Fruit fly (Drosophila melanogaster) whole organism, embryonic: ENCODE data around the gene mxt.

ENCODE experiments used
- Ada2b ChIP-seq: fragments of 200-800 bp; sonication (Bioruptor generic); IDR thresholded peaks from 2 replicates; pipeline ENCODE4 v1.3.6; 2022; ENCODE audit warnings: missing biosample characterization, missing genetic modification characterization
- Atf3 ChIP-seq: fragments of 200-800 bp; sonication (Bioruptor generic); optimal IDR thresholded peaks from 3 replicates; lab custom pipeline; 2016; ENCODE audit warnings: missing biosample characterization, missing genetic modification characterization
- CG12219 ChIP-seq: fragments of 200-800 bp; sonication (Bioruptor generic); optimal IDR thresholded peaks from 3 replicates; lab custom pipeline; 2018; ENCODE audit warnings: missing biosample characterization, mild to moderate bottlenecking, missing genetic modification characterization
- CG12659 ChIP-seq: fragments of 200-800 bp; sonication (Bioruptor generic); optimal IDR thresholded peaks from 3 replicates; lab custom pipeline; 2017; ENCODE audit warnings: mild to moderate bottlenecking, missing biosample characterization, missing genetic modification reagents, missing genetic modification characterization
- CG12744 ChIP-seq: fragments of 200-800 bp; sonication (Bioruptor generic); optimal IDR thresholded peaks from 2 replicates; lab custom pipeline; 2016; ENCODE audit warnings: missing biosample characterization, missing genetic modification characterization
- CG13296 ChIP-seq: fragments of 200-800 bp; sonication (Bioruptor generic); optimal IDR thresholded peaks from 3 replicates; lab custom pipeline; 2018; ENCODE audit warnings: missing biosample characterization, mild to moderate bottlenecking, missing genetic modification characterization
- CG13424 ChIP-seq: fragments of 200-800 bp; sonication (Bioruptor generic); optimal IDR thresholded peaks from 2 replicates; lab custom pipeline; 2019; ENCODE audit warnings: missing biosample characterization, mild to moderate bottlenecking, missing genetic modification characterization, moderate library complexity
- CG14014 ChIP-seq: fragments of 200-800 bp; sonication (Bioruptor generic); IDR thresholded peaks from 2 replicates; pipeline ENCODE4 v1.3.6; 2022; ENCODE audit warnings: missing biosample characterization, missing genetic modification characterization
- CG31224 ChIP-seq: fragments of 200-800 bp; sonication (Bioruptor generic); IDR thresholded peaks from 2 replicates; pipeline ENCODE4 v1.3.6; 2022; ENCODE audit warnings: missing biosample characterization, missing genetic modification characterization
- CG34422 ChIP-seq: fragments of 200-800 bp; sonication (Bioruptor generic); IDR thresholded peaks from 3 replicates; pipeline ENCODE4 v1.3.6; 2022; ENCODE audit warnings: missing biosample characterization, missing genetic modification characterization
- CG3726 ChIP-seq: fragments of 200-800 bp; sonication (Bioruptor generic); IDR thresholded peaks from 3 replicates; pipeline ENCODE4, ENCODE4 v1.3.6; 2022; ENCODE audit warnings: missing biosample characterization, missing genetic modification characterization
- CG5953 ChIP-seq: fragments of 200-800 bp; sonication (Bioruptor generic); IDR thresholded peaks from 2 replicates; pipeline ENCODE4 v1.3.6; 2022; ENCODE audit warnings: missing biosample characterization, missing genetic modification characterization
- CG6654 ChIP-seq: fragments of 200-800 bp; sonication (Bioruptor generic); optimal IDR thresholded peaks from 2 replicates; lab custom pipeline; 2017; ENCODE audit warnings: missing biosample characterization, mild to moderate bottlenecking, missing genetic modification characterization
- CG6683 ChIP-seq: fragments of 200-800 bp; sonication (Bioruptor generic); optimal IDR thresholded peaks from 2 replicates; lab custom pipeline; 2017; ENCODE audit warnings: missing biosample characterization, mild to moderate bottlenecking, missing genetic modification characterization, missing genetic modification reagents
- CG7372 ChIP-seq: fragments of 200-800 bp; sonication (Bioruptor generic); IDR thresholded peaks from 2 replicates; pipeline ENCODE4 v1.3.6; 2022; ENCODE audit warnings: missing biosample characterization, missing genetic modification characterization
- CG8290 ChIP-seq, 3 experiments: fragments of 200-800 bp; sonication (Bioruptor generic); optimal IDR thresholded peaks; 2 replicates each; lab custom pipeline; 2016 to 2019; ENCODE audit warnings: missing biosample characterization in 3 of 3, missing genetic modification characterization in 3 of 3, mild to moderate bottlenecking in 2 of 3, moderate library complexity in 1 of 3
- Chrac-16 ChIP-seq: fragments of 200-800 bp; sonication (Bioruptor generic); optimal IDR thresholded peaks from 3 replicates; lab custom pipeline; 2016; ENCODE audit warnings: missing biosample characterization, missing genetic modification characterization
- D19B ChIP-seq: fragments of 200-800 bp; sonication (Bioruptor generic); optimal IDR thresholded peaks from 2 replicates; lab custom pipeline; 2017; ENCODE audit warnings: missing biosample characterization, mild to moderate bottlenecking, missing genetic modification characterization
- Drgx ChIP-seq: fragments of 200-800 bp; sonication (Bioruptor generic); IDR thresholded peaks from 2 replicates; pipeline ENCODE4 v1.3.6; 2022; ENCODE audit warnings: missing biosample characterization, missing genetic modification characterization
- Ets97D ChIP-seq: fragments of 200-800 bp; sonication (Bioruptor generic); optimal IDR thresholded peaks from 3 replicates; lab custom pipeline; 2016; ENCODE audit warnings: missing biosample characterization, missing genetic modification characterization
- H15 ChIP-seq: fragments of 200-800 bp; sonication (Bioruptor generic); IDR thresholded peaks from 3 replicates; pipeline ENCODE4 v1.3.6; 2022; ENCODE audit warnings: missing biosample characterization, missing genetic modification characterization
- Hand ChIP-seq: fragments of 200-800 bp; sonication (Bioruptor generic); optimal IDR thresholded peaks from 2 replicates; lab custom pipeline; 2017; ENCODE audit warnings: mild to moderate bottlenecking, missing biosample characterization, missing genetic modification reagents, missing genetic modification characterization
- Hr51 ChIP-seq, 2 experiments: fragments of 200-800 bp; sonication (Bioruptor generic); optimal IDR thresholded peaks; 2 replicates in 1 of 2; 3 replicates in 1 of 2; lab custom pipeline; 2016 to 2018; ENCODE audit warnings: missing biosample characterization in 2 of 2, missing genetic modification characterization in 2 of 2, mild to moderate bottlenecking in 1 of 2, moderate library complexity in 1 of 2
- Lhr ChIP-seq: fragments of 200-800 bp; sonication (Bioruptor generic); optimal IDR thresholded peaks from 3 replicates; lab custom pipeline; 2017; ENCODE audit warnings: mild to moderate bottlenecking, missing biosample characterization, missing genetic modification reagents, missing genetic modification characterization
- Myb ChIP-seq: fragments of 200-800 bp; sonication (Bioruptor generic); optimal IDR thresholded peaks from 2 replicates; lab custom pipeline; 2016; ENCODE audit warnings: missing biosample characterization, missing genetic modification characterization
- Nf-YB ChIP-seq: fragments of 200-800 bp; sonication (Bioruptor generic); optimal IDR thresholded peaks from 3 replicates; lab custom pipeline; 2019; ENCODE audit warnings: missing biosample characterization, mild to moderate bottlenecking, missing genetic modification characterization, moderate library complexity
- Nf-YC ChIP-seq: fragments of 200-800 bp; optimal IDR thresholded peaks from 3 replicates; lab custom pipeline; 2019; ENCODE audit warnings: missing biosample characterization, mild to moderate bottlenecking, missing genetic modification characterization, moderate library complexity
- Optix ChIP-seq: fragments of 200-800 bp; sonication (Bioruptor generic); IDR thresholded peaks from 3 replicates; pipeline ENCODE4 v1.3.6; 2022; ENCODE audit warnings: missing biosample characterization, missing genetic modification characterization
- Six4 ChIP-seq: fragments of 200-800 bp; sonication (Bioruptor generic); optimal IDR thresholded peaks from 2 replicates; lab custom pipeline; 2016; ENCODE audit warnings: missing biosample characterization, missing genetic modification characterization
- YL-1 ChIP-seq: fragments of 200-800 bp; sonication (Bioruptor generic); optimal IDR thresholded peaks from 3 replicates; lab custom pipeline; 2017; ENCODE audit warnings: missing biosample characterization, mild to moderate bottlenecking, missing genetic modification characterization
- bigmax ChIP-seq: fragments of 200-800 bp; sonication (Bioruptor generic); optimal IDR thresholded peaks from 2 replicates; lab custom pipeline; 2018; ENCODE audit warnings: missing biosample characterization, mild to moderate bottlenecking, missing genetic modification characterization
- croc ChIP-seq: fragments of 200-800 bp; sonication (Bioruptor generic); conservative IDR thresholded peaks from 3 replicates; pipeline ENCODE4 v1.3.6; 2022; ENCODE audit warnings: missing biosample characterization, missing genetic modification characterization
- danr ChIP-seq: fragments of 200-800 bp; sonication (Bioruptor generic); IDR thresholded peaks from 2 replicates; pipeline ENCODE4 v1.3.6; 2022; ENCODE audit warnings: missing biosample characterization, missing genetic modification characterization
- dimm ChIP-seq: fragments of 200-800 bp; sonication (Bioruptor generic); IDR thresholded peaks from 2 replicates; pipeline ENCODE4 v1.3.6; 2022; ENCODE audit warnings: missing biosample characterization, missing genetic modification characterization
- emc ChIP-seq: fragments of 200-800 bp; sonication (Bioruptor generic); optimal IDR thresholded peaks from 2 replicates; lab custom pipeline; 2016; ENCODE audit warnings: missing biosample characterization, missing genetic modification characterization
- ftz-f1 ChIP-seq: fragments of 200-800 bp; sonication (Bioruptor generic); optimal IDR thresholded peaks from 2 replicates; lab custom pipeline; 2016; ENCODE audit warnings: missing biosample characterization, missing genetic modification characterization
- h ChIP-seq: fragments of >200 bp; optimal IDR thresholded peaks from 2 replicates; lab custom pipeline; 2017
- hkb ChIP-seq, 2 experiments: fragments of 200-800 bp in 1 of 2; fragments of >200 bp in 1 of 2; sonication (Bioruptor generic) in 1 of 2; IDR thresholded peaks in 1 of 2; optimal IDR thresholded peaks in 1 of 2; 2 replicates each; pipeline versions ENCODE4 v1.3.6 to Lab custom; 2017 to 2022; ENCODE audit warnings: missing biosample characterization in 1 of 2, missing genetic modification characterization in 1 of 2
- ken ChIP-seq: fragments of 200-800 bp; sonication (Bioruptor generic); IDR thresholded peaks from 3 replicates; pipeline ENCODE4 v1.3.6; 2022; ENCODE audit warnings: missing biosample characterization, missing genetic modification characterization
- lab ChIP-seq: fragments of 200-800 bp; sonication (Bioruptor generic); optimal IDR thresholded peaks from 3 replicates; lab custom pipeline; 2017; ENCODE audit warnings: missing biosample characterization, missing genetic modification characterization, mild to moderate bottlenecking, moderate library complexity, missing genetic modification reagents
- org-1 ChIP-seq: fragments of 200-800 bp; sonication (Bioruptor generic); optimal IDR thresholded peaks from 2 replicates; lab custom pipeline; 2017; ENCODE audit warnings: missing biosample characterization, missing genetic modification characterization
- salm ChIP-seq: fragments of 200-800 bp; sonication (Bioruptor generic); optimal IDR thresholded peaks from 2 replicates; lab custom pipeline; 2018; ENCODE audit warnings: missing biosample characterization, mild to moderate bottlenecking, missing genetic modification characterization
- slbo ChIP-seq: fragments of 200-800 bp; sonication (Bioruptor generic); IDR thresholded peaks from 2 replicates; pipeline ENCODE4 v1.3.6; 2022; ENCODE audit warnings: missing biosample characterization, missing genetic modification characterization
- sqz ChIP-seq: fragments of 200-800 bp; sonication (Bioruptor generic); optimal IDR thresholded peaks from 3 replicates; lab custom pipeline; 2018; ENCODE audit warnings: missing biosample characterization, mild to moderate bottlenecking, missing genetic modification characterization
- stc ChIP-seq: fragments of 200-800 bp; sonication (Bioruptor generic); IDR thresholded peaks from 2 replicates; pipeline ENCODE4 v1.3.6; 2022; ENCODE audit warnings: missing biosample characterization, missing genetic modification characterization
- tll ChIP-seq, 2 experiments: fragments of 200-800 bp in 1 of 2; fragments of >200 bp in 1 of 2; sonication (Bioruptor generic) in 1 of 2; optimal IDR thresholded peaks; 2 replicates each; lab custom pipeline; 2017 to 2019; ENCODE audit warnings: missing biosample characterization in 2 of 2, missing genetic modification characterization in 2 of 2, mild to moderate bottlenecking in 1 of 2, moderate library complexity in 1 of 2
- trh ChIP-seq: fragments of 200-800 bp; sonication (Bioruptor generic); optimal IDR thresholded peaks from 2 replicates; lab custom pipeline; 2016; ENCODE audit warnings: missing biosample characterization, missing genetic modification characterization
- twi ChIP-seq: fragments of 200-800 bp; optimal IDR thresholded peaks from 2 replicates; lab custom pipeline; 2019; ENCODE audit warnings: missing biosample characterization, mild to moderate bottlenecking, missing genetic modification characterization, moderate library complexity
- vfl ChIP-seq: fragments of 200-800 bp; sonication (Bioruptor generic); optimal IDR thresholded peaks from 2 replicates; lab custom pipeline; 2016; ENCODE audit warnings: missing biosample characterization, missing genetic modification characterization

Gene mxt

DNA sequence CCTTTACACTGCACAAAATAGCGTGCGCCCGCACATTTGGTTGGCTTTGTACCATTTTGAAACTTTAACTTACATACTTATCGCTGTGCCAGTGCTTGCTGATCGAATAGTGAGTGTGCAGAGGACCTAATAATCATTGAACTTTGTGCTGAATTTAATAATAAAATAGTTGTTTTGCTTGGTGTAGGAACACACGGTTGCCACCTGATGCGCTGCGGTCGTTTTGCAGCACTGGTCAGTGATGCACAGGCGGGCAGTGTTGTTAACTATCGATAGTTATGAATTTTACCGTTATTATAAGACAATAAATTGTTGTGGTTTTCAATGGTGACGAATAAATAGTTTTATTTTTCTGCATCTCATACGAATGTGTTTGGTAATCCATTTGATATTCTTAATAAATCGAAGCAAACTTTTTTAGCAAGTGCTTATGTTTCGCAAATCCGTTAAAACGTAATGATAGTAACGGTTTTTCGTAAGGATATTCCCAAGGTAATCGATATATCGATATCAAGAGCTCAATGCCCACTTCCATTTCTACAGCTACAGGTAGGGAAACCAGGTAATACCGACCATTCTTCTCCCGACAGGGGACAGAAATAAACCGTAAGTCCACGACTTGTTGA is 9.2 kb downstream of the mxt start, which contains the start of the genes tank and CG12194 (continued):
- TF ChIP-seq CG6683 (GFP tag; lab: Kevin White, UChicago): peak; percentile 94
- TF ChIP-seq CG31224 (GFP tag; lab: Robert Waterston, UW): peak; percentile 97
- peak; percentile 99 for TF ChIP-seq CG3726
- TF ChIP-seq Ets97D (GFP tag; lab: Kevin White, UChicago): peak; percentile 96
- TF ChIP-seq CG12744 (GFP tag; lab: Kevin White, UChicago): peak; percentile 98
- TF ChIP-seq Ada2b (GFP tag; lab: Robert Waterston, UW): peak; percentile 99
- TF ChIP-seq h (lab: Kevin White, UChicago): no peak
- TF ChIP-seq D19B (GFP tag; lab: Kevin White, UChicago): peak; percentile 95
- TF ChIP-seq lab (GFP tag; lab: Kevin White, UChicago): peak; percentile 99
- peak; percentile 99 for TF ChIP-seq danr (GFP tag; lab: Robert Waterston, UW)
- peak; percentile 98 for TF ChIP-seq salm (tag; lab: Kevin White, UChicago)
- peak; percentile 99 for TF ChIP-seq CG5953 (GFP tag; lab: Robert Waterston, UW)
- TF ChIP-seq Nf-YB: peak; percentile 88
- TF ChIP-seq org-1: peak; percentile 99
- peak; percentile 99 for TF ChIP-seq CG12659 (GFP tag; lab: Kevin White, UChicago)
- peak; percentile 97 for TF ChIP-seq CG8290 (GFP tag; optimal IDR thresholded peaks at IDR 0.05; lab: Kevin White, UChicago)
- TF ChIP-seq CG8290 (tag; optimal IDR thresholded peaks at IDR 0.05; lab: Kevin White, UChicago): peak; percentile 89 to 100
- peak; percentile 98 for TF ChIP-seq YL-1 (GFP tag; lab: Kevin White, UChicago)
- peak; percentile 98 for TF ChIP-seq trh
- peak; percentile 99 for TF ChIP-seq Atf3 (GFP tag; lab: Kevin White, UChicago)
- TF ChIP-seq ken (GFP tag; lab: Robert Waterston, UW): peak; percentile 99
- TF ChIP-seq Hr51 (GFP tag; optimal IDR thresholded peaks at IDR 0.05; lab: Kevin White, UChicago): peak; percentile 99
- TF ChIP-seq stc (GFP tag; lab: Robert Waterston, UW): peak; percentile 99
- peak; percentile 94 for TF ChIP-seq Hand
- TF ChIP-seq CG6654 (GFP tag; lab: Kevin White, UChicago): peak; percentile 94
- TF ChIP-seq Six4 (GFP tag; lab: Kevin White, UChicago): peak; percentile 99
- peak; percentile 98 for TF ChIP-seq emc (GFP tag; lab: Kevin White, UChicago)
- TF ChIP-seq Nf-YC (tag; lab: Kevin White, UChicago): peak; percentile 79
- TF ChIP-seq bigmax (GFP tag; lab: Kevin White, UChicago): peak; percentile 82
- peak; percentile 98 for TF ChIP-seq Myb (GFP tag; lab: Kevin White, UChicago)
- TF ChIP-seq H15 (GFP tag; lab: Robert Waterston, UW): peak; percentile 99
- peak; percentile 91 for TF ChIP-seq twi
- peak; percentile 99 for TF ChIP-seq slbo (GFP tag; lab: Robert Waterston, UW)
- TF ChIP-seq Optix (GFP tag; lab: Robert Waterston, UW): peak; percentile 100
- peak; percentile 99 for TF ChIP-seq CG14014 (GFP tag; lab: Robert Waterston, UW)
- peak; percentile 90 for TF ChIP-seq ftz-f1 (GFP tag; lab: Kevin White, UChicago)
- TF ChIP-seq tll (GFP tag; optimal IDR thresholded peaks at IDR 0.05; lab: Kevin White, UChicago): peak in 1 of 2 experiments; percentile 31
- TF ChIP-seq CG7372 (GFP tag; lab: Robert Waterston, UW): peak; percentile 98
- peak; percentile 97 for TF ChIP-seq Lhr (GFP tag; lab: Kevin White, UChicago)
- TF ChIP-seq Drgx: peak; percentile 100
- peak; percentile 100 for TF ChIP-seq CG34422 (GFP tag; lab: Robert Waterston, UW)
- peak; percentile 99 for TF ChIP-seq CG12219 (GFP tag; lab: Kevin White, UChicago)
- peak; percentile 98 for TF ChIP-seq dimm (GFP tag; lab: Robert Waterston, UW)
- TF ChIP-seq Chrac-16: peak; percentile 99
- TF ChIP-seq sqz (GFP tag; lab: Kevin White, UChicago): no peak
- peak; percentile 99 for TF ChIP-seq croc (GFP tag; lab: Robert Waterston, UW)
- TF ChIP-seq CG13296 (GFP tag; lab: Kevin White, UChicago): peak; percentile 92
- TF ChIP-seq CG13424 (tag; lab: Kevin White, UChicago): peak; percentile 97
- TF ChIP-seq hkb (optimal IDR thresholded peaks at IDR 0.05; lab: Kevin White, UChicago): peak; percentile 82
- TF ChIP-seq hkb (GFP tag; IDR thresholded peaks at IDR 0.05; lab: Robert Waterston, UW): peak; percentile 100
- peak; percentile 99 for TF ChIP-seq vfl (GFP tag; lab: Kevin White, UChicago)
